Worm (Caenorhabditis elegans): ENCODE results near the gene pct-1.

DNA sequence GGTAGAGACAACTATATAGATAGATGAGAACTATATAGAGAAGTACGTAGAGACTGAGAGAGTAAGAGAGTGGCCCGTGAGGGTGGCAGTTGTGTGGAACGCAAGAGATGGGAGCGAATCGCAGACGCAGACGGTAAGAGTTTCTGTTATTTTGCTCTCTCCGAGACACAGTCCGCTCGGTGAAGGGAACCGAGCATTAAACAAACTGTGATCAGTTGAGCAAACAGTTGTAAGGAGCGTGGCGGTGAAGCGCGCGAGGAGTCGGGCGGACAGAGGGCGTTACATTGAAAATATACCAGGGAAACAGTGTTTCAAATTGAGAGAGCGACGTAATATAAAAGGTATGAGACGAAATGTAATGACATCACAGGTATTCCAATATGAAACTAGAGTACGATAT, 53.2 kb downstream of the pct-1 start:
- no peak for TF ChIP-seq nhr-237 (tag; optimal IDR thresholded peaks at IDR 0.05)
- TF ChIP-seq lin-15B (tag; optimal IDR thresholded peaks at IDR 0.05) = no peak
- no peak for TF ChIP-seq nhr-25 (tag; optimal IDR thresholded peaks at IDR 0.05)
- TF ChIP-seq mml-1 (tag; optimal IDR thresholded peaks at IDR 0.05) = no peak
- peak; percentile 90 for TF ChIP-seq pha-4 (tag; optimal IDR thresholded peaks at IDR 0.05)

Data from whole organism, L3 larva.